Worm (Caenorhabditis elegans) whole organism, late embryonic: ENCODE data around the gene ZK1058.9.

Experiments used
- ahr-1 ChIP-seq: sonication (generic microtip); optimal IDR thresholded peaks from 2 replicates; lab custom pipeline; 2016; ENCODE audit warnings: missing genetic modification characterization, missing compliant biosample characterization
- ama-1 ChIP-seq: fragments of 150-350 bp; optimal IDR thresholded peaks from 2 replicates; lab custom pipeline; 2014
- ceh-48 ChIP-seq: sonication (generic microtip); optimal IDR thresholded peaks from 2 replicates; lab custom pipeline; 2016; ENCODE audit warnings: missing genetic modification characterization, inconsistent platforms, missing compliant biosample characterization
- pha-4 ChIP-seq: fragments of 150-350 bp; optimal IDR thresholded peaks from 2 replicates; lab custom pipeline; 2018; ENCODE audit warnings: missing biosample characterization, missing genetic modification reagents, missing genetic modification characterization
- pros-1 ChIP-seq: fragments of 150-350 bp; optimal IDR thresholded peaks from 2 replicates; lab custom pipeline; 2014; ENCODE audit warnings: missing biosample characterization, missing genetic modification reagents, missing genetic modification characterization
- rnt-1 ChIP-seq: sonication (generic microtip); optimal IDR thresholded peaks from 2 replicates; lab custom pipeline; 2016; ENCODE audit warnings: missing genetic modification characterization, missing compliant biosample characterization

DNA sequence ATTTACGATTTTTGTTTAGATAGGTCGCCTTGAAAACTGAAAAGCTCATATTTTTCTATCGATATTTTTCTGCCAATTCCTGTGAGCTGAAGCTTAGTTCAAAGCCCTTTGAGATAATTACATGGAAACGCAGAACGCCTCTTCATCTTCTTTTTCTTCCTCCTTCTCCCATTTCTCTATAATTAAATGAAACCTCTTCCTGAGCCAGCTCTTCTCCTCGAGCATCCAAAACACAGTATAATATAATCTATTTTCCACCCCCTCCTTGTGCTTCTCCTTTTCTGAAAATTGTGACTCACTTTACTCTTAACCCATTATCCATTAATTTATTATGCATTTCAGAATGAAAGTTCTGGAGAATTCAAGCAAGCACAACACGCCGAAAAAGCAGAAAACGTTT, 30.3 kb upstream of the ZK1058.9 start, which contains the start of gene F37A8.5:
- TF ChIP-seq pha-4 (tag; lab: Kevin White, UChicago): no peak
- TF ChIP-seq ceh-48 (tag; lab: Kevin White, UChicago): no peak
- TF ChIP-seq ama-1: no peak
- TF ChIP-seq rnt-1: no peak
- no peak for TF ChIP-seq ahr-1
- no peak for TF ChIP-seq pros-1 (tag; lab: Kevin White, UChicago)
